Worm (Caenorhabditis elegans) whole organism, L4 larva: Measurements from ENCODE around the gene Y43F4B.10.
"Not testable (repeated sequence)": the region's sequence is repeated elsewhere in the genome, so short reads cannot be mapped to it uniquely, and the experiment has no call there.

ENCODE experiments used
- D1046.2 ChIP-seq: fragments of 200-800 bp; sonication (Bioruptor generic); IDR thresholded peaks from 2 replicates; pipeline ENCODE4 v1.3.6; 2022; ENCODE audit warnings: missing genetic modification characterization, missing compliant biosample characterization
- F10B5.3 ChIP-seq: sonication (generic microtip); optimal IDR thresholded peaks from 2 replicates; lab custom pipeline; 2016; ENCODE audit warnings: mild to moderate bottlenecking, missing genetic modification characterization, missing compliant biosample characterization
- F37D6.2 ChIP-seq: sonication (generic microtip); optimal IDR thresholded peaks from 2 replicates; lab custom pipeline; 2016; ENCODE audit warnings: mild to moderate bottlenecking, missing genetic modification characterization, missing compliant biosample characterization
- T26A8.4 ChIP-seq: fragments of 200-800 bp; sonication (Bioruptor generic); IDR thresholded peaks from 2 replicates; pipeline ENCODE4 v1.3.6; 2022; ENCODE audit warnings: missing genetic modification characterization, missing compliant biosample characterization
- Y48G9A.11 ChIP-seq: fragments of 200-800 bp; sonication (Bioruptor generic); IDR thresholded peaks from 2 replicates; pipeline ENCODE4 v1.3.6; 2022; ENCODE audit warnings: missing genetic modification reagents, missing genetic modification characterization, missing compliant biosample characterization
- ZK337.2 ChIP-seq: fragments of 200-800 bp; sonication (Bioruptor generic); IDR thresholded peaks from 2 replicates; pipeline ENCODE4 v1.3.6; 2022; ENCODE audit warnings: missing genetic modification reagents, missing genetic modification characterization, missing compliant biosample characterization
- arid-1 ChIP-seq: fragments of 200-800 bp; sonication (Bioruptor generic); conservative IDR thresholded peaks from 2 replicates; pipeline ENCODE4 v1.3.6; 2022; ENCODE audit warnings: missing genetic modification reagents, missing genetic modification characterization, missing compliant biosample characterization
- ceh-20 ChIP-seq: fragments of 200-800 bp; sonication (Bioruptor generic); IDR thresholded peaks from 2 replicates; pipeline ENCODE4 v1.3.6; 2022; ENCODE audit warnings: missing genetic modification reagents, missing genetic modification characterization, missing compliant biosample characterization
- ceh-62 ChIP-seq: sonication (generic microtip); optimal IDR thresholded peaks from 2 replicates; lab custom pipeline; 2017; ENCODE audit warnings: missing biosample characterization, missing genetic modification characterization
- ctbp-1 ChIP-seq: fragments of 200-800 bp; sonication (Bioruptor generic); IDR thresholded peaks from 2 replicates; pipeline ENCODE4 v1.3.6; 2022; ENCODE audit warnings: missing genetic modification reagents, missing genetic modification characterization, missing compliant biosample characterization
- daf-16 ChIP-seq, 3 experiments: sonication (generic microtip); optimal IDR thresholded peaks; 2 replicates each; lab custom pipeline; 2016 to 2017; ENCODE audit warnings: missing genetic modification characterization in 3 of 3, missing genetic modification reagents in 3 of 3, mild to moderate bottlenecking in 2 of 3, missing compliant biosample characterization in 2 of 3, missing biosample characterization in 1 of 3, moderate library complexity in 1 of 3
- dmd-6 ChIP-seq: fragments of 200-800 bp; sonication (Bioruptor generic); IDR thresholded peaks from 2 replicates; pipeline ENCODE4 v1.3.6; 2022; ENCODE audit warnings: missing genetic modification reagents, missing genetic modification characterization, missing compliant biosample characterization
- dmd-8 ChIP-seq: fragments of 200-800 bp; sonication (Bioruptor generic); IDR thresholded peaks from 2 replicates; pipeline ENCODE4 v1.3.6; 2022; ENCODE audit warnings: missing genetic modification characterization, missing compliant biosample characterization
- dpl-1 ChIP-seq: fragments of 150-350 bp; optimal IDR thresholded peaks from 2 replicates; lab custom pipeline; 2014; ENCODE audit warnings: missing biosample characterization, missing genetic modification reagents, missing genetic modification characterization
- dve-1 ChIP-seq: sonication (generic microtip); optimal IDR thresholded peaks from 2 replicates; lab custom pipeline; 2017; ENCODE audit warnings: antibody characterized with exemption, mild to moderate bottlenecking, missing genetic modification characterization, missing compliant biosample characterization; ENCODE audit not compliant: insufficient read depth
- egl-43 ChIP-seq: fragments of 200-800 bp; sonication (Bioruptor generic); IDR thresholded peaks from 2 replicates; pipeline ENCODE4 v1.3.6; 2022; ENCODE audit warnings: missing genetic modification reagents, missing genetic modification characterization, missing compliant biosample characterization
- hlh-11 ChIP-seq: fragments of 200-800 bp; sonication (Bioruptor generic); optimal IDR thresholded peaks from 2 replicates; lab custom pipeline; 2018; ENCODE audit warnings: mild to moderate bottlenecking, missing genetic modification characterization, missing compliant biosample characterization
- hlh-30 ChIP-seq: sonication (generic microtip); optimal IDR thresholded peaks from 2 replicates; lab custom pipeline; 2017; ENCODE audit warnings: antibody characterized with exemption, mild to moderate bottlenecking, missing genetic modification characterization, missing compliant biosample characterization; ENCODE audit not compliant: insufficient read depth
- hmg-1.1 ChIP-seq: fragments of 200-800 bp; sonication (Bioruptor generic); IDR thresholded peaks from 2 replicates; pipeline ENCODE4 v1.3.6; 2022; ENCODE audit warnings: missing genetic modification reagents, missing genetic modification characterization, missing compliant biosample characterization
- lim-7 ChIP-seq: fragments of 200-800 bp; sonication (Bioruptor generic); IDR thresholded peaks from 2 replicates; pipeline ENCODE4 v1.3.6; 2022; ENCODE audit warnings: missing genetic modification characterization, missing compliant biosample characterization
- lin-1 ChIP-seq: fragments of 200-800 bp; sonication (Bioruptor generic); IDR thresholded peaks from 2 replicates; pipeline ENCODE4 v1.3.6; 2022; ENCODE audit warnings: missing genetic modification reagents, missing genetic modification characterization, missing compliant biosample characterization
- lin-29 ChIP-seq: fragments of 200-800 bp; sonication (Bioruptor generic); IDR thresholded peaks from 2 replicates; pipeline ENCODE4 v1.3.6; 2022; ENCODE audit warnings: missing genetic modification reagents, missing genetic modification characterization, missing compliant biosample characterization
- lin-38 ChIP-seq: fragments of 200-800 bp; sonication (Bioruptor generic); IDR thresholded peaks from 2 replicates; pipeline ENCODE4 v1.3.6; 2022; ENCODE audit warnings: missing genetic modification reagents, missing genetic modification characterization, missing compliant biosample characterization
- lsy-2 ChIP-seq, 2 experiments: fragments of 150-350 bp in 1 of 2; sonication (generic microtip) in 1 of 2; optimal IDR thresholded peaks; 2 replicates each; lab custom pipeline; 2014 to 2017; ENCODE audit warnings: missing biosample characterization in 2 of 2, missing genetic modification characterization in 2 of 2
- mes-2 ChIP-seq: sonication (generic microtip); optimal IDR thresholded peaks from 2 replicates; lab custom pipeline; 2016; ENCODE audit warnings: missing genotype, mild to moderate bottlenecking, missing genetic modification characterization, missing compliant biosample characterization; ENCODE audit not compliant: poor library complexity, severe bottlenecking
- nhr-102 ChIP-seq: sonication (generic microtip); optimal IDR thresholded peaks from 2 replicates; lab custom pipeline; 2016; ENCODE audit warnings: mild to moderate bottlenecking, missing genetic modification characterization, moderate library complexity, missing compliant biosample characterization
- nhr-28 ChIP-seq: fragments of 150-350 bp; optimal IDR thresholded peaks from 2 replicates; lab custom pipeline; 2014; ENCODE audit warnings: missing biosample characterization, missing genetic modification characterization
- nhr-42 ChIP-seq: fragments of 200-800 bp; sonication (Bioruptor generic); IDR thresholded peaks from 2 replicates; pipeline ENCODE4 v1.3.6; 2022; ENCODE audit warnings: missing genetic modification characterization, missing compliant biosample characterization
- pha-4 ChIP-seq, 2 experiments: fragments of 150-350 bp in 1 of 2; fragments of 200-800 bp in 1 of 2; sonication (Bioruptor generic) in 1 of 2; IDR thresholded peaks in 1 of 2; optimal IDR thresholded peaks in 1 of 2; 2 replicates each; pipeline versions ENCODE4 v1.3.6 to Lab custom; 2014 to 2022; ENCODE audit warnings: missing genetic modification characterization in 2 of 2, missing genetic modification reagents in 2 of 2, missing biosample characterization in 1 of 2, missing compliant biosample characterization in 1 of 2
- php-3 ChIP-seq: fragments of 200-800 bp; sonication (Bioruptor generic); IDR thresholded peaks from 2 replicates; pipeline ENCODE4 v1.3.6; 2022; ENCODE audit warnings: missing genetic modification reagents, missing genetic modification characterization, missing compliant biosample characterization
- rbr-2 ChIP-seq: sonication (generic microtip); optimal IDR thresholded peaks from 2 replicates; lab custom pipeline; 2016; ENCODE audit warnings: missing genotype, missing genetic modification characterization, missing compliant biosample characterization
- saeg-2 ChIP-seq: fragments of 200-800 bp; sonication (Bioruptor generic); IDR thresholded peaks from 2 replicates; pipeline ENCODE4 v1.3.6; 2022; ENCODE audit warnings: missing genetic modification reagents, missing genetic modification characterization, missing compliant biosample characterization
- set-16 ChIP-seq: fragments of 200-800 bp; sonication (Bioruptor generic); IDR thresholded peaks from 2 replicates; pipeline ENCODE4 v1.3.6; 2022; ENCODE audit warnings: missing genetic modification reagents, missing genetic modification characterization, missing compliant biosample characterization
- snpc-1.2 ChIP-seq: fragments of 200-800 bp; sonication (Bioruptor generic); IDR thresholded peaks from 2 replicates; pipeline ENCODE4 v1.3.6; 2022; ENCODE audit warnings: missing genetic modification reagents, missing genetic modification characterization, missing compliant biosample characterization
- tra-1 ChIP-seq: fragments of 200-800 bp; sonication (Bioruptor generic); IDR thresholded peaks from 2 replicates; pipeline ENCODE4 v1.3.6; 2022; ENCODE audit warnings: missing genetic modification reagents, missing genetic modification characterization, missing compliant biosample characterization
- vab-7 ChIP-seq: fragments of 200-800 bp; sonication (Bioruptor generic); IDR thresholded peaks from 2 replicates; pipeline ENCODE4 v1.3.6; 2022; ENCODE audit warnings: missing genetic modification reagents, missing genetic modification characterization, missing compliant biosample characterization
- zfp-3 ChIP-seq: fragments of 200-800 bp; sonication (Bioruptor generic); conservative IDR thresholded peaks from 2 replicates; pipeline ENCODE4 v1.3.6; 2022; ENCODE audit warnings: missing genetic modification reagents, missing genetic modification characterization, missing compliant biosample characterization
- ztf-7 ChIP-seq: fragments of 150-350 bp; optimal IDR thresholded peaks from 2 replicates; lab custom pipeline; 2014; ENCODE audit warnings: missing biosample characterization, missing genetic modification characterization

Gene Y43F4B.10

DNA sequence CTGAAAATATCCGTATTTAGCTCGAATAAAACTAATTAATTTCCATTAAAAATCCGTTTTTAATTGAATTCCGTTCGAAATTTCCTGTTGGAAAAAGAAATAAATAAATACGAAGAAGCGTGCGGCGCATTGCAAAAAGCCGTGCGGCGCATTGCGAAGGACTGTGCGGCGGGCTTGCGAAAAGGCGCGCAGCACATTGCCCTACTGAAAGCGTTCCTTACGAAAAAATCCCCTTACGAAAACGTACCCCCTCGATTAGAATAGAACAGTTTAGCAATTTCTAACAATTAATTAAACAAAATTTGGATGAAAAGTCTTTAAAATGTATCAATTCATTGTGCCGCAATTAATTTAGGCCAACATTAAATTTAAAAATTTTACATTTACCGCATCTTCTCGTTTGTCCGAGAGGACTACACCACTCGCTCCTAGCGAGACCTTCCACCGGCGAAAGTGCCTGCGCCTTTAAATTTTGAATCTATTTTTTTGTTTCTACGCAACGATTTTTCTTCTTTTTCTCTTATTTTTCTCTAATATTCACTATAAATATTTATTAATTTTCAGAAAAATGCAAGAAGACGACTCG lies 17.5 kb upstream of the Y43F4B.10 start, which contains the start of gene npp-18:
TSS of gene npp-18 (plus strand) at position 565 of the 586 bp plus-strand sequence.
- peak; percentile 67 for TF ChIP-seq vab-7 (GFP tag; lab: Robert Waterston, UW)
- TF ChIP-seq hlh-11 (tag; lab: Kevin White, UChicago) = peak; percentile 4
- peak; percentile 12 for TF ChIP-seq ceh-62
- 0 out of 2 replicates have a peak, but pooled peaks have one; percentile 46 for TF ChIP-seq ZK337.2 (GFP tag; lab: Robert Waterston, UW)
- TF ChIP-seq zfp-3 (GFP tag; lab: Robert Waterston, UW) = peak; percentile 70
- TF ChIP-seq lin-1 = 0 out of 2 replicates have a peak, but pooled peaks have one; percentile 54
- peak; percentile 61 for TF ChIP-seq rbr-2 (tag; lab: Kevin White, UChicago)
- peak; percentile 89 for TF ChIP-seq dpl-1 (GFP tag; lab: Kevin White, UChicago)
- TF ChIP-seq ceh-20 (GFP tag; lab: Robert Waterston, UW) = peak; percentile 77
- TF ChIP-seq lin-29 (GFP tag; lab: Robert Waterston, UW) = peak; percentile 58; the same call in 1 of the 2 replicates
- peak; percentile 62; the same call in 1 of the 2 replicates for TF ChIP-seq lim-7 (GFP tag; lab: Robert Waterston, UW)
- peak; percentile 43 for TF ChIP-seq F10B5.3 (tag; lab: Kevin White, UChicago)
- TF ChIP-seq daf-16 (GFP tag; optimal IDR thresholded peaks at IDR 0.05; lab: Kevin White, UChicago); pha-4 (tag; optimal IDR thresholded peaks at IDR 0.05; lab: Kevin White, UChicago): not testable (repeated sequence)
- peak; percentile 2 for TF ChIP-seq daf-16 (tag; optimal IDR thresholded peaks at IDR 0.05; lab: Kevin White, UChicago)
- TF ChIP-seq pha-4 (GFP tag; IDR thresholded peaks at IDR 0.05; lab: Robert Waterston, UW) = peak; percentile 77
- TF ChIP-seq set-16 = peak; percentile 55; the same call in 1 of the 2 replicates
- TF ChIP-seq nhr-28 (tag; lab: Kevin White, UChicago) = peak; percentile 9
- peak; percentile 84 for TF ChIP-seq lin-38 (GFP tag; lab: Robert Waterston, UW)
- TF ChIP-seq snpc-1.2 (GFP tag; lab: Robert Waterston, UW) = 0 out of 2 replicates have a peak, but pooled peaks have one; percentile 7
- peak; percentile 54 for TF ChIP-seq dmd-6 (GFP tag; lab: Robert Waterston, UW)
- peak; percentile 56 for TF ChIP-seq dve-1 (tag; lab: Kevin White, UChicago)
- peak; percentile 45; the same call in 1 of the 2 replicates for TF ChIP-seq php-3
- TF ChIP-seq ctbp-1 (GFP tag; lab: Robert Waterston, UW) = peak; percentile 70; the same call in 1 of the 2 replicates
- peak; percentile 71; the same call in 1 of the 2 replicates for TF ChIP-seq tra-1 (GFP tag; lab: Robert Waterston, UW)
- TF ChIP-seq arid-1 (GFP tag; lab: Robert Waterston, UW) = 0 out of 2 replicates have a peak, but pooled peaks have one; percentile 15
- TF ChIP-seq Y48G9A.11 (GFP tag; lab: Robert Waterston, UW) = peak; percentile 55; the same call in 1 of the 2 replicates
- TF ChIP-seq egl-43 = peak; percentile 76; the same call in 1 of the 2 replicates
- TF ChIP-seq dmd-8 (GFP tag; lab: Robert Waterston, UW) = 0 out of 2 replicates have a peak, but pooled peaks have one; percentile 44
- peak; percentile 76; the same call in 1 of the 2 replicates for TF ChIP-seq saeg-2 (GFP tag; lab: Robert Waterston, UW)
- peak in 1 of 2 experiments; percentile 86 for TF ChIP-seq lsy-2 (tag; optimal IDR thresholded peaks at IDR 0.05; lab: Kevin White, UChicago)
- peak; percentile 0 for TF ChIP-seq ztf-7 (tag; lab: Kevin White, UChicago)
- peak; percentile 49 for TF ChIP-seq nhr-102
- peak; percentile 86 for TF ChIP-seq hmg-1.1 (GFP tag; lab: Robert Waterston, UW)
- peak; percentile 4 for TF ChIP-seq hlh-30 (tag; lab: Kevin White, UChicago)
- 0 out of 2 replicates have a peak, but pooled peaks have one; percentile 62 for TF ChIP-seq nhr-42
- TF ChIP-seq F37D6.2 (tag; lab: Kevin White, UChicago) = peak; percentile 16
- peak; percentile 87 for TF ChIP-seq T26A8.4 (GFP tag; lab: Robert Waterston, UW)
- peak; percentile 77; the same call in 1 of the 2 replicates for TF ChIP-seq D1046.2
- peak; percentile 81 for TF ChIP-seq mes-2 (tag; lab: Kevin White, UChicago)
- TF ChIP-seq, all 104 proteins: peak for 38; not testable (repeated sequence) for 66
